Fruit fly (Drosophila melanogaster): ENCODE data around the gene mfr.
A peak's percentile ranks its signal among the peaks of the same experiment; 100 is the strongest.

The mfr gene

dm6 chr3L:8912332-8912731 lies at the start of gene mfr, which contains the start of gene Tsp66E:
mfr (minus strand) TSS chr3L:8912671.
Tsp66E (plus strand) TSS chr3L:8912499.
- peak; percentile 23 for TF ChIP-seq CG17801 (GFP tag; optimal IDR thresholded peaks at IDR 0.05; ENCODE audit: partially characterized antibody)

- TF ChIP-seq CG17801 (GFP tag; optimal IDR thresholded peaks at IDR 0.05; ENCODE audit: partially characterized antibody) = no peak
Measured at dm6 chr3L:8958557-8958956, 46.1 kb upstream of the mfr start, which contains the start of gene CG13313. CG13313 (plus strand) TSS chr3L:8958857.

DNA sequence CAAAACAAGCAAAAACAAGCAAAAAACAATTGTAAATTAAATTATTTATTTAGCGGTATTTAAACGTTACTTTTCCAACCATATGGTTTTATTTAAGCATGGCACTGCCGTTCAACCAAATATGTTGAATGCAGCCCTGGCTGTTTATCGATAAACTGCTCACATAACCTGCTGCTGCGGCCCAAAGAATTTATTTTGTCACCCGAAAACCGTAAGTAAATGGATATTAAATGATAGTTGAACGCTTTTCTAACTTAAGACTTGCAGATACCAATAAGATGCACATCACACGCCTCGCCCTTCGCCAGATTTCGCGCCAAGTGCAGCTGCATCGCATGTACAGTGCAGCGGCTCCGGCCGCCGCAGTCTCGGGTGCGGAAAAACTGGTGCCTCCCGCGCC lies 44.2 kb upstream of the mfr start, which contains the start of gene mRpL12:
TSS of gene mRpL12 (plus strand) at position 123 of the 400 bp plus-strand sequence.
- TF ChIP-seq CG17801 (GFP tag; optimal IDR thresholded peaks at IDR 0.05; ENCODE audit: partially characterized antibody) = no peak

DNA sequence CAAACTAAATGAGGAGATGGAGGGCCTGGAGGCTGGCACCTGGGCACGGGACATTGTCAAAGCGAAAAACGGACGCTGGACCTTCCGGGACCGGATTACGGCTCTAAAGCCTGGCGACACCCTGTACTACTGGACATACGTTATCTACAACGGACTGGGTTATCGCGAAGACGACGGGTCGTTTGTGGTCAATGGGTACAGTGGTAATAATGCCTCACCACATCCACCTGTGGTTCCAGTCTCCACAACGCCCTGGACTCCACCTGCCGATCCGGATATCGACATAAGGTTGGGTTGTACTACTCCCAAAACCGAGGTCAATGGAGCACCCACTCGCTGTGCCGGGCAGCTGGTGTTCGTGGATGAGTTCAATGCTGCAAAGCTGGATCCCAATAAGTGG lies 42.7 kb upstream of the mfr start:
- TF ChIP-seq CG17801 (GFP tag; optimal IDR thresholded peaks at IDR 0.05; ENCODE audit: partially characterized antibody) = no peak

dm6 chr3L:8954648-8955033 lies 42.2 kb upstream of the mfr start, which contains the start of gene GNBP3:
GNBP3 (plus strand) TSS chr3L:8955021.
- TF ChIP-seq CG17801 (GFP tag; optimal IDR thresholded peaks at IDR 0.05; ENCODE audit: partially characterized antibody) = no peak

- no peak for TF ChIP-seq CG17801 (GFP tag; optimal IDR thresholded peaks at IDR 0.05; ENCODE audit: partially characterized antibody)
Measured at dm6 chr3L:8953962-8954647, 41.6 kb upstream of the mfr start, which contains the start of the genes CG43783 and orb2. CG43783 (minus strand) TSS chr3L:8954272. orb2 (minus strand) TSS chr3L:8954463.

- TF ChIP-seq CG17801 (GFP tag; optimal IDR thresholded peaks at IDR 0.05; ENCODE audit: partially characterized antibody) = peak; percentile 55
Measured at dm6 chr3L:8953199-8953956, 40.9 kb upstream of the mfr start.

DNA sequence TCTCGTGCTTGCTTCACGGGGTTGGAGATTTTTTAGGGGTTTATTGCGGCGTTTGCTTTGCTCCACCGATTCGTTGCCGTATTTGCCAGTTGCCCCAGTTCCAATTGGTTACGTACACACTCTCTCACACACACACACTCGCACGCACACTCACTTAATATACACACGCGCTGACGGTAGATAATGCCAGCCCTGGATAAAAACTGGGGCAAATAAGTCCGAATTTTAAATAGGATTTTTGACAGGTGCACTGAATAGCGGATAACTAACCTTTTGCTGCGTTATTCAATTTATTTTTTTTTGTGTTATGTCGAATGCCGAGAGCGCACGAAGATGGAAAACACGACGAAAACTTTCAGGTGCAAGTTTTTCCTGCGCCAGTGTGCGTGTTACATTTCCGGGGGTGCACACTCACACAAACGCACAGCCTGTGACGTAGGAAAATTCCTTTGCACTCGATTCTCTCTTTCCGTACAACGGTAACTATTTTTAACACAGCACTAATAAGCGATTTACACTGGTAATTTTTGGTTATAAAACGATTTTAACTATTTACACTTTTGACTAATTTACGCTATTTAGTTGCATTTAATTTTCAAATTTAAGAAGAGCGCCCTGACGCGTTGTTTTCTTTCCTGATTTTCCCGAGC lies 40.2 kb upstream of the mfr start:
- no peak for TF ChIP-seq CG17801 (GFP tag; optimal IDR thresholded peaks at IDR 0.05; ENCODE audit: partially characterized antibody)

DNA sequence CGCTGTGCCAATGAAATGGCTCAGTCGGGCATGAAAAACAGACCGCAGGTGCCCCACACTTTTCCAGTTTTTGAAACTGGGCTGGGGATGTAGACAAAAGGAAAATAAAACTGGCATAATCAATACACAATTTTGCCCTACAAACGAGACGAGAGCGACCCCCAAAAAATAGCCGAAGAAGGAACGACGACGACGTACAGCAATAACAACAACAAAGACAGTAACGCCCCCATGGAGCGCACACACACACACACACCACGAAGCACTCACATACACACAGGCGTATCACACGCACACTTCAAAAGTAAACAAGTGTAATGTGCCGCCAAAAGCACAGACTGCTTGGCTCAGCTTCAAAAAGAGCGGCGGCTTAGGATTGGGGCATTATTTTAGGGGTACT lies 39.0 kb upstream of the mfr start:
- no peak for TF ChIP-seq CG17801 (GFP tag; optimal IDR thresholded peaks at IDR 0.05; ENCODE audit: partially characterized antibody)

DNA sequence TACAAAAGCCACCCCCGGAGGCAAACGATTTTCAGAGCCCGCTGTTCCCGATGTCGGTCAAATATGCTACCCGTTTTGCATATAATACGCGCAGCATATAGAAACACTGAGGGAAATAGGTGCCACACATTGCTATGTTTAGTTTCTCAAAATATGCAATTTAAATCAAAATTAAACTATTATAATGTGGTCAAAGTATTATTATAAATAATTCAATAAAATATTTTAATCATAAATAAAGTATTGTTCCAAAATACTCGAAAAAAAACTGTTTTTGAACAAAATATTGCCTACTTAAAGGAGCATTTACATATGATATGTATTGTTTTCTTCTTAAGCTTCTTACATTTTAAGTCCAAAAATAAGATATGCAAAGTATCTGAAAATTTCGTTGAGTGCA lies 38.5 kb upstream of the mfr start:
- no peak for TF ChIP-seq CG17801 (GFP tag; optimal IDR thresholded peaks at IDR 0.05; ENCODE audit: partially characterized antibody)

DNA sequence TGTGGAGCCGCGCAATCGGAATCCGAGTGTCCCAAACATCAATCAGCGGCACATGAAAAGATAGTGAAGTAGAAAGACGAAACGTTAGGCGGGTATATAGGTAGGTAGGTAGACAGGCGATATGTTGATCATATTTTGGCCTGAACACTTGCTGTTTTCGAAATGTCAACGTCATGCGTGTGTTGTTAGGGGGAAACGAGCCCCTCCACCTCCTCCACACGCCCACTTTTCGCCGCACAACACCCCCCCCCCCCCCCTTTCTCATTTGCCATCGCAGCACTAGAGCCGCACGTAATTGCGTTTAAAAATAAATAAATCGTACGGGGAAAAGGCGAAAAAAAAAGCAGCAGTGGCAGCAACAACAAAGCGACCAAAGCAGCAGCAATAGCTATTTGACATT lies 37.4 kb upstream of the mfr start:
- no peak for TF ChIP-seq CG17801 (GFP tag; optimal IDR thresholded peaks at IDR 0.05; ENCODE audit: partially characterized antibody)

- no peak for TF ChIP-seq CG17801 (GFP tag; optimal IDR thresholded peaks at IDR 0.05; ENCODE audit: partially characterized antibody)
Measured at dm6 chr3L:8947848-8948494, 35.5 kb upstream of the mfr start.

DNA sequence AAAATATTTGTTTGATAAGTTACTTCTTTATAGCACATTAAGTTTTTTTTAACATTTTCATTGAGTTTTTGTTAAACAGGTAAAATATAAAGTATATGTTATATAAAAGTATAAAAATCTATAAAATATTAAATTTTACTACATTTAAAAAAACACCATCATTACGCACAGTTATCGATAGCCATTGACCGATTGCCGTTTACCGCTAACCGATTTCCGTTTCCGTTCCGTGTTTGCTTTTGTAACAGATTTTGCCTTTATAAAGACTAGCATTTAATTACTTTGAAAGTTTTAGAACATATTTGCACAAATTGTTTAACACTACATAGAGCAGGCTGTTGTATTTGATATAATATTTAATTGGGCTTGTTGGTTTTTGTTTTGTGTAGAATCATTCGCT lies 27.2 kb upstream of the mfr start:
- no peak for TF ChIP-seq CG17801 (GFP tag; optimal IDR thresholded peaks at IDR 0.05; ENCODE audit: partially characterized antibody)

dm6 chr3L:8931916-8932315 lies 19.4 kb upstream of the mfr start:
- peak; percentile 49 for TF ChIP-seq CG17801 (GFP tag; optimal IDR thresholded peaks at IDR 0.05; ENCODE audit: partially characterized antibody)

DNA sequence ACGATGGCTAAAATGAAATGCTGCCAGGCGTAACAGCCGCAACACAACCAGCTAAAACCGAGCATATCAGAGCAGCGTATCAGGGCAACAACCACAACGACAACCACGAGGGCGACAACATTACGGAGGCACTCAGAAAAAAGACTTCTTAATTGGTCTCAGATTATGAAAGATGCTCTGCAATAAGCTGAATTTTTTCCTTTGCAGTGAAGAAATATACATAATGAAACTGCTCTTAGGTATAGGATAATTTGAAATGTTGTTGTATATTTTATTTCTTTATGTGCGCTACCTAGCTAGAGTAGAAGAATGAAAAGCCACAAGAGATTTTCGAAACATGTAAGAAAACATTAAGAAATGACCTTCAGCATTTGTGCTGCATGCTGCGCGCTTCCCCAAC lies 17.1 kb upstream of the mfr start:
- TF ChIP-seq CG17801 (GFP tag; optimal IDR thresholded peaks at IDR 0.05; ENCODE audit: partially characterized antibody) = no peak
